Fruit fly (Drosophila melanogaster) whole organism, embryonic: ENCODE results near the gene Crtc.

ENCODE experiments used
- CG10267 ChIP-seq: fragments of 200-800 bp; sonication (Bioruptor generic); optimal IDR thresholded peaks from 2 replicates; lab custom pipeline; 2018; ENCODE audit warnings: missing biosample characterization, mild to moderate bottlenecking, missing genetic modification characterization, moderate library complexity
- CG10431 ChIP-seq: fragments of 200-800 bp; sonication (Bioruptor generic); optimal IDR thresholded peaks from 3 replicates; lab custom pipeline; 2018; ENCODE audit warnings: missing biosample characterization, mild to moderate bottlenecking, missing genetic modification characterization
- CG10462 ChIP-seq: fragments of 200-800 bp; sonication (Bioruptor generic); optimal IDR thresholded peaks from 2 replicates; lab custom pipeline; 2016; ENCODE audit warnings: missing biosample characterization, missing genetic modification characterization
- CG1233 ChIP-seq: fragments of 200-800 bp; sonication (Bioruptor generic); optimal IDR thresholded peaks from 4 replicates; lab custom pipeline; 2018; ENCODE audit warnings: missing biosample characterization, mild to moderate bottlenecking, missing genetic modification characterization
- CG12769 ChIP-seq: fragments of 200-800 bp; sonication (Bioruptor generic); optimal IDR thresholded peaks from 2 replicates; lab custom pipeline; 2019; ENCODE audit warnings: missing biosample characterization, mild to moderate bottlenecking, missing genetic modification characterization, moderate library complexity
- CG1602 ChIP-seq: fragments of 200-800 bp; sonication (Bioruptor generic); optimal IDR thresholded peaks from 3 replicates; lab custom pipeline; 2016; ENCODE audit warnings: missing biosample characterization, missing genetic modification characterization
- CG17328 ChIP-seq: fragments of 200-800 bp; sonication (Bioruptor generic); IDR thresholded peaks from 2 replicates; pipeline ENCODE4 v1.3.6; 2022; ENCODE audit warnings: missing biosample characterization, missing genetic modification characterization
- CG17361 ChIP-seq: fragments of 200-800 bp; sonication (Bioruptor generic); IDR thresholded peaks from 3 replicates; pipeline ENCODE4 v1.3.6; 2022; ENCODE audit warnings: missing biosample characterization, missing genetic modification characterization
- CG17912 ChIP-seq: fragments of 200-800 bp; sonication (Bioruptor generic); optimal IDR thresholded peaks from 2 replicates; lab custom pipeline; 2018; ENCODE audit warnings: missing biosample characterization, mild to moderate bottlenecking, missing genetic modification characterization
- CG18599 ChIP-seq: fragments of 200-800 bp; sonication (Bioruptor generic); optimal IDR thresholded peaks from 3 replicates; lab custom pipeline; 2017; ENCODE audit warnings: missing biosample characterization, missing genetic modification characterization, mild to moderate bottlenecking, moderate library complexity, missing genetic modification reagents
- CG2129 ChIP-seq: fragments of 200-800 bp; sonication (Bioruptor generic); IDR thresholded peaks from 2 replicates; pipeline ENCODE4 v1.3.6; 2022; ENCODE audit warnings: missing biosample characterization, missing genetic modification characterization; ENCODE audit not compliant: partially characterized antibody
- CG31224 ChIP-seq: fragments of 200-800 bp; sonication (Bioruptor generic); IDR thresholded peaks from 2 replicates; pipeline ENCODE4 v1.3.6; 2022; ENCODE audit warnings: missing biosample characterization, missing genetic modification characterization
- CG33213 ChIP-seq: fragments of 200-800 bp; sonication (Bioruptor generic); optimal IDR thresholded peaks from 3 replicates; lab custom pipeline; 2016; ENCODE audit warnings: missing biosample characterization, missing genetic modification characterization
- CG3726 ChIP-seq: fragments of 200-800 bp; sonication (Bioruptor generic); IDR thresholded peaks from 3 replicates; pipeline ENCODE4, ENCODE4 v1.3.6; 2022; ENCODE audit warnings: missing biosample characterization, missing genetic modification characterization
- CG4328 ChIP-seq: fragments of 200-800 bp; sonication (Bioruptor generic); optimal IDR thresholded peaks from 3 replicates; lab custom pipeline; 2017; ENCODE audit warnings: missing biosample characterization, missing genetic modification reagents, missing genetic modification characterization
- CG5180 ChIP-seq: fragments of 200-800 bp; sonication (Bioruptor generic); optimal IDR thresholded peaks from 3 replicates; lab custom pipeline; 2017; ENCODE audit warnings: missing biosample characterization, missing genetic modification characterization, mild to moderate bottlenecking, moderate library complexity, missing genetic modification reagents
- CG6689 ChIP-seq: fragments of 200-800 bp; sonication (Bioruptor generic); IDR thresholded peaks from 2 replicates; pipeline ENCODE4 v1.3.6; 2022; ENCODE audit warnings: missing biosample characterization, missing genetic modification characterization
- CG6813 ChIP-seq: fragments of 200-800 bp; sonication (Bioruptor generic); optimal IDR thresholded peaks from 2 replicates; lab custom pipeline; 2017; ENCODE audit warnings: missing biosample characterization, missing genetic modification characterization, mild to moderate bottlenecking, moderate library complexity, missing genetic modification reagents
- CG7556 ChIP-seq: fragments of 200-800 bp; sonication (Bioruptor generic); optimal IDR thresholded peaks from 2 replicates; lab custom pipeline; 2017; ENCODE audit warnings: missing biosample characterization, mild to moderate bottlenecking, missing genetic modification characterization
- CG7786 ChIP-seq: fragments of 200-800 bp; sonication (Bioruptor generic); optimal IDR thresholded peaks from 2 replicates; lab custom pipeline; 2016; ENCODE audit warnings: missing biosample characterization, missing genetic modification characterization
- CTCF ChIP-seq: fragments of 200-800 bp; sonication (Bioruptor generic); optimal IDR thresholded peaks from 2 replicates; lab custom pipeline; 2017; ENCODE audit warnings: missing biosample characterization, mild to moderate bottlenecking, missing genetic modification characterization, moderate library complexity
- Ets65A ChIP-seq: fragments of 200-800 bp; sonication (Bioruptor generic); peaks from one replicate; lab custom pipeline; 2016; ENCODE audit warnings: missing biosample characterization, missing genetic modification characterization
- Fer2 ChIP-seq: fragments of 200-800 bp; sonication (Bioruptor generic); optimal IDR thresholded peaks from 2 replicates; lab custom pipeline; 2018; ENCODE audit warnings: missing biosample characterization, mild to moderate bottlenecking, missing genetic modification characterization, moderate library complexity
- Hey ChIP-seq: fragments of 200-800 bp; sonication (Bioruptor generic); optimal IDR thresholded peaks from 3 replicates; lab custom pipeline; 2018; ENCODE audit warnings: missing biosample characterization, mild to moderate bottlenecking, missing genetic modification characterization
- MBD-R2 ChIP-seq: fragments of 200-800 bp; sonication (Bioruptor generic); IDR thresholded peaks from 2 replicates; pipeline ENCODE4 v1.3.6; 2022; ENCODE audit warnings: missing biosample characterization, missing genetic modification characterization
- Mad ChIP-seq: fragments of 200-800 bp; sonication (Bioruptor generic); optimal IDR thresholded peaks from 2 replicates; lab custom pipeline; 2016; ENCODE audit warnings: missing biosample characterization, missing genetic modification characterization
- Mes4 ChIP-seq: fragments of 200-800 bp; sonication (Bioruptor generic); optimal IDR thresholded peaks from 2 replicates; lab custom pipeline; 2016; ENCODE audit warnings: missing biosample characterization, missing genetic modification characterization
- NC2β ChIP-seq: fragments of 200-800 bp; sonication (Bioruptor generic); optimal IDR thresholded peaks from 2 replicates; lab custom pipeline; 2016; ENCODE audit warnings: missing biosample characterization, missing genetic modification characterization
- Ravus ChIP-seq: fragments of 200-800 bp; sonication (Bioruptor generic); IDR thresholded peaks from 2 replicates; pipeline ENCODE4 v1.3.6; 2022; ENCODE audit warnings: missing biosample characterization, missing genetic modification characterization
- Scr ChIP-seq: fragments of 200-800 bp; sonication (Bioruptor generic); IDR thresholded peaks from 2 replicates; pipeline ENCODE4 v1.3.6; 2022; ENCODE audit warnings: missing biosample characterization, missing genetic modification characterization; ENCODE audit not compliant: partially characterized antibody
- Sox100B ChIP-seq: fragments of 200-800 bp; sonication (Bioruptor generic); optimal IDR thresholded peaks from 3 replicates; lab custom pipeline; 2018; ENCODE audit warnings: missing biosample characterization, mild to moderate bottlenecking, missing genetic modification characterization
- YL-1 ChIP-seq: fragments of 200-800 bp; sonication (Bioruptor generic); optimal IDR thresholded peaks from 3 replicates; lab custom pipeline; 2017; ENCODE audit warnings: missing biosample characterization, mild to moderate bottlenecking, missing genetic modification characterization
- ase ChIP-seq: fragments of 200-800 bp; sonication (Bioruptor generic); IDR thresholded peaks from 3 replicates; pipeline ENCODE4 v1.3.6; 2022; ENCODE audit warnings: missing biosample characterization, missing genetic modification characterization
- bsh ChIP-seq, 2 experiments: fragments of 200-800 bp; sonication (Bioruptor generic); optimal IDR thresholded peaks; 2 replicates each; lab custom pipeline; 2017 to 2018; ENCODE audit warnings: mild to moderate bottlenecking in 2 of 2, missing biosample characterization in 2 of 2, missing genetic modification characterization in 2 of 2, moderate library complexity in 1 of 2
- dati ChIP-seq: fragments of 200-800 bp; sonication (Bioruptor generic); IDR thresholded peaks from 2 replicates; pipeline ENCODE4 v1.3.6; 2022; ENCODE audit warnings: missing biosample characterization, missing genetic modification characterization
- dimm ChIP-seq: fragments of 200-800 bp; sonication (Bioruptor generic); IDR thresholded peaks from 2 replicates; pipeline ENCODE4 v1.3.6; 2022; ENCODE audit warnings: missing biosample characterization, missing genetic modification characterization
- gfzf ChIP-seq: fragments of 200-800 bp; sonication (Bioruptor generic); optimal IDR thresholded peaks from 2 replicates; lab custom pipeline; 2016; ENCODE audit warnings: missing biosample characterization, mild to moderate bottlenecking, missing genetic modification characterization, moderate library complexity
- gt ChIP-seq: fragments of 200-800 bp; sonication (Bioruptor generic); IDR thresholded peaks from 2 replicates; pipeline ENCODE4 v1.3.6; 2022; ENCODE audit warnings: missing biosample characterization, missing genetic modification characterization
- ind ChIP-seq: fragments of 200-800 bp; sonication (Bioruptor generic); optimal IDR thresholded peaks from 3 replicates; lab custom pipeline; 2016; ENCODE audit warnings: missing biosample characterization, missing genetic modification characterization
- inv ChIP-seq: fragments of 200-800 bp; sonication (Bioruptor generic); IDR thresholded peaks from 2 replicates; pipeline ENCODE4 v1.3.6; 2022; ENCODE audit warnings: missing biosample characterization, missing genetic modification characterization; ENCODE audit not compliant: partially characterized antibody
- lmd ChIP-seq: fragments of 200-800 bp; sonication (Bioruptor generic); IDR thresholded peaks from 2 replicates; pipeline ENCODE4 v1.3.6; 2022; ENCODE audit warnings: missing biosample characterization, missing genetic modification characterization
- nmo ChIP-seq: fragments of 200-800 bp; sonication (Bioruptor generic); optimal IDR thresholded peaks from 2 replicates; lab custom pipeline; 2018; ENCODE audit warnings: missing biosample characterization, mild to moderate bottlenecking, missing genetic modification characterization, moderate library complexity
- odd ChIP-seq: fragments of 200-800 bp; sonication (Bioruptor generic); optimal IDR thresholded peaks from 2 replicates; lab custom pipeline; 2017; ENCODE audit warnings: missing biosample characterization, mild to moderate bottlenecking, missing genetic modification characterization
- ro ChIP-seq: fragments of 200-800 bp; sonication (Bioruptor generic); IDR thresholded peaks from 2 replicates; pipeline ENCODE4 v1.3.6; 2022; ENCODE audit warnings: missing biosample characterization, missing genetic modification characterization
- seq ChIP-seq: fragments of 200-800 bp; sonication (Bioruptor generic); IDR thresholded peaks from 2 replicates; pipeline ENCODE4 v1.3.6; 2022; ENCODE audit warnings: missing biosample characterization, missing genetic modification characterization
- sob ChIP-seq: fragments of 200-800 bp; sonication (Bioruptor generic); IDR thresholded peaks from 2 replicates; pipeline ENCODE4 v1.3.6; 2022; ENCODE audit warnings: missing biosample characterization, missing genetic modification characterization
- toy ChIP-seq: fragments of 200-800 bp; sonication (Bioruptor generic); IDR thresholded peaks from 2 replicates; pipeline ENCODE4 v1.3.6; 2022; ENCODE audit warnings: missing biosample characterization, missing genetic modification characterization
- twi ChIP-seq: fragments of 200-800 bp; optimal IDR thresholded peaks from 2 replicates; lab custom pipeline; 2019; ENCODE audit warnings: missing biosample characterization, mild to moderate bottlenecking, missing genetic modification characterization, moderate library complexity
- zen ChIP-seq: fragments of 200-800 bp; sonication (Bioruptor generic); optimal IDR thresholded peaks from 3 replicates; lab custom pipeline; 2018; ENCODE audit warnings: missing biosample characterization, mild to moderate bottlenecking, missing genetic modification characterization, moderate library complexity
- zfh2 ChIP-seq: fragments of 200-800 bp; sonication (Bioruptor generic); optimal IDR thresholded peaks from 2 replicates; lab custom pipeline; 2016; ENCODE audit warnings: missing biosample characterization, missing genetic modification characterization

The Crtc gene

dm6 chr3L:17668945-17669779 lies at the start of gene Crtc (continued):
- peak; percentile 51 for TF ChIP-seq nmo (GFP tag; lab: Kevin White, UChicago)
- no peak for TF ChIP-seq Mad
- no peak for TF ChIP-seq Fer2 (tag; lab: Kevin White, UChicago)
- TF ChIP-seq CG12769 (tag; lab: Kevin White, UChicago), result no peak
- peak; percentile 64 for TF ChIP-seq Scr (GFP tag; lab: Robert Waterston, UW)
- no peak for TF ChIP-seq Ravus
- TF ChIP-seq CG17328 (GFP tag; lab: Robert Waterston, UW), result 0 out of 2 replicates have a peak, but pooled peaks have one; percentile 22
- TF ChIP-seq CG33213 (GFP tag; lab: Kevin White, UChicago), result peak; percentile 46
- no peak for TF ChIP-seq ro (GFP tag; lab: Robert Waterston, UW)
- peak; percentile 24 for TF ChIP-seq zfh2 (GFP tag; lab: Kevin White, UChicago)
- no peak for TF ChIP-seq sob (GFP tag; lab: Robert Waterston, UW)
- TF ChIP-seq CG6689 (GFP tag; lab: Robert Waterston, UW), result no peak
- TF ChIP-seq CG10431 (GFP tag; lab: Kevin White, UChicago), result peak; percentile 26
- no peak for TF ChIP-seq zen
- TF ChIP-seq CG10462 (GFP tag; lab: Kevin White, UChicago), result no peak
- TF ChIP-seq Mes4 (GFP tag; lab: Kevin White, UChicago), result no peak
- TF ChIP-seq seq (GFP tag; lab: Robert Waterston, UW), result no peak
- no peak for TF ChIP-seq bsh (GFP tag; optimal IDR thresholded peaks at IDR 0.05; lab: Kevin White, UChicago)
- peak; percentile 52 for TF ChIP-seq inv (GFP tag; lab: Robert Waterston, UW)
- no peak for TF ChIP-seq ind
- TF ChIP-seq odd (GFP tag; lab: Kevin White, UChicago), result no peak
- peak; percentile 90 for TF ChIP-seq gfzf (GFP tag; lab: Kevin White, UChicago)
- no peak for TF ChIP-seq CG4328 (GFP tag; lab: Kevin White, UChicago)
- TF ChIP-seq CG1602, result no peak
- TF ChIP-seq Ets65A (GFP tag; lab: Kevin White, UChicago), result no peak
- TF ChIP-seq NC2β (GFP tag; lab: Kevin White, UChicago), result no peak
- no peak for TF ChIP-seq CG17912 (GFP tag; lab: Kevin White, UChicago)
- TF ChIP-seq CG1233 (GFP tag; lab: Kevin White, UChicago), result peak; percentile 16
- TF ChIP-seq toy (GFP tag; lab: Robert Waterston, UW), result no peak
- TF ChIP-seq CG17361, result peak; percentile 44; the same call in 1 of the 3 replicates
- TF ChIP-seq CG18599, result peak; percentile 13
- TF ChIP-seq CG7786 (GFP tag; lab: Kevin White, UChicago), result peak; percentile 2
- TF ChIP-seq CG2129 (GFP tag; lab: Robert Waterston, UW), result peak; percentile 41
- TF ChIP-seq CG10267, result peak; percentile 8
- TF ChIP-seq CTCF, result peak; percentile 40
- TF ChIP-seq CG7556 (GFP tag; lab: Kevin White, UChicago), result no peak
- TF ChIP-seq Sox100B (GFP tag; lab: Kevin White, UChicago), result no peak
- TF ChIP-seq twi (tag; lab: Kevin White, UChicago), result no peak
- peak; percentile 57 for TF ChIP-seq YL-1 (GFP tag; lab: Kevin White, UChicago)
- TF ChIP-seq ase (GFP tag; lab: Robert Waterston, UW), result 0 out of 3 replicates have a peak, but pooled peaks have one; percentile 10
- no peak for TF ChIP-seq MBD-R2
- no peak for TF ChIP-seq CG31224 (GFP tag; lab: Robert Waterston, UW)
- TF ChIP-seq CG6813 (GFP tag; lab: Kevin White, UChicago), result no peak
- TF ChIP-seq CG3726 (GFP tag; lab: Robert Waterston, UW), result no peak
- TF ChIP-seq CG5180 (GFP tag; lab: Kevin White, UChicago), result no peak
- TF ChIP-seq gt (GFP tag; lab: Robert Waterston, UW), result no peak
- no peak for TF ChIP-seq Hey (tag; lab: Kevin White, UChicago)
- peak; percentile 28; the same call in 1 of the 2 replicates for TF ChIP-seq lmd (GFP tag; lab: Robert Waterston, UW)
- TF ChIP-seq dati (GFP tag; lab: Robert Waterston, UW), result no peak
- no peak for TF ChIP-seq dimm
